Worm (Caenorhabditis elegans): Measurements from ENCODE around the gene ubxn-3.

The ubxn-3 gene

ce11 chrII:216598-216997 lies 3.9 kb downstream of the ubxn-3 start, which contains the start of gene F48A11.4:
F48A11.4 (minus strand) TSS chrII:216621.
- no peak for TF ChIP-seq nhr-237 (tag; optimal IDR thresholded peaks at IDR 0.05)
- no peak for TF ChIP-seq ztf-11 (tag; optimal IDR thresholded peaks at IDR 0.05)
- TF ChIP-seq aly-2 (tag; optimal IDR thresholded peaks at IDR 0.05), result no peak
- peak; percentile 94 for TF ChIP-seq nhr-25 (tag; optimal IDR thresholded peaks at IDR 0.05)
- peak; percentile 89 for TF ChIP-seq tbx-2 (tag; optimal IDR thresholded peaks at IDR 0.05)
- TF ChIP-seq nhr-77 (tag; optimal IDR thresholded peaks at IDR 0.05), result peak; percentile 52
- no peak for TF ChIP-seq mml-1 (tag; optimal IDR thresholded peaks at IDR 0.05)
- TF ChIP-seq pqm-1 (tag; optimal IDR thresholded peaks at IDR 0.05), result peak; percentile 60
- TF ChIP-seq lin-15B (tag; optimal IDR thresholded peaks at IDR 0.05), result peak; percentile 98
- TF ChIP-seq skn-1 (tag; optimal IDR thresholded peaks at IDR 0.05), result peak; percentile 92
- peak; percentile 78 for TF ChIP-seq R02D3.7 (tag; optimal IDR thresholded peaks at IDR 0.05)
- peak; percentile 21 for TF ChIP-seq ZK546.5 (tag; optimal IDR thresholded peaks at IDR 0.05)
- TF ChIP-seq eor-1 (tag; optimal IDR thresholded peaks at IDR 0.05), result no peak
- peak; percentile 23 for TF ChIP-seq nhr-11 (tag; optimal IDR thresholded peaks at IDR 0.05)
- no peak for TF ChIP-seq mdl-1 (tag; optimal IDR thresholded peaks at IDR 0.05)
- TF ChIP-seq lsy-12 (tag; optimal IDR thresholded peaks at IDR 0.05), result peak; percentile 92
- TF ChIP-seq zag-1 (tag; optimal IDR thresholded peaks at IDR 0.05), result no peak
- TF ChIP-seq fkh-2 (tag; optimal IDR thresholded peaks at IDR 0.05), result no peak
- TF ChIP-seq elt-2 (tag; optimal IDR thresholded peaks at IDR 0.05), result peak; percentile 64
- TF ChIP-seq nhr-28 (tag; optimal IDR thresholded peaks at IDR 0.05), result no peak
- peak; percentile 53 for TF ChIP-seq egl-27 (tag; optimal IDR thresholded peaks at IDR 0.05)
- peak; percentile 91 for TF ChIP-seq egl-5 (tag; optimal IDR thresholded peaks at IDR 0.05)
- TF ChIP-seq snpc-4 (tag; optimal IDR thresholded peaks at IDR 0.05), result peak; percentile 74
- no peak for TF ChIP-seq daf-12 (tag; optimal IDR thresholded peaks at IDR 0.05)
- TF ChIP-seq ztf-4 (tag; optimal IDR thresholded peaks at IDR 0.05), result peak; percentile 63
- TF ChIP-seq nhr-43 (tag; optimal IDR thresholded peaks at IDR 0.05; ENCODE audit: poor library complexity, severe bottlenecking), result peak; percentile 93
- peak; percentile 95 for TF ChIP-seq nhr-23 (tag; optimal IDR thresholded peaks at IDR 0.05)
- TF ChIP-seq nhr-67 (tag; optimal IDR thresholded peaks at IDR 0.05), result no peak
- peak; percentile 86 for TF ChIP-seq lin-39 (tag; optimal IDR thresholded peaks at IDR 0.05)
- peak; percentile 80 for TF ChIP-seq ceh-28 (tag; optimal IDR thresholded peaks at IDR 0.05)
- peak; percentile 89 for TF ChIP-seq jun-1 (tag; optimal IDR thresholded peaks at IDR 0.05)
- TF ChIP-seq ama-1 (optimal IDR thresholded peaks at IDR 0.05), result peak; percentile 93
- no peak for TF ChIP-seq unc-62 (GFP tag; optimal IDR thresholded peaks at IDR 0.05)
- peak; percentile 98 for TF ChIP-seq pha-4 (tag; optimal IDR thresholded peaks at IDR 0.05)
- peak; percentile 47 for TF ChIP-seq elt-1 (tag; optimal IDR thresholded peaks at IDR 0.05)
- TF ChIP-seq ceh-9 (tag; optimal IDR thresholded peaks at IDR 0.05), result no peak
- no peak for TF ChIP-seq sea-2 (GFP tag; optimal IDR thresholded peaks at IDR 0.05)
- peak; percentile 94 for TF ChIP-seq nfya-1 (tag; optimal IDR thresholded peaks at IDR 0.05; ENCODE audit: insufficient read depth)
- peak; percentile 51 for TF ChIP-seq fkh-10 (GFP tag; optimal IDR thresholded peaks at IDR 0.05)
- TF ChIP-seq unc-39 (tag; optimal IDR thresholded peaks at IDR 0.05), result no peak
- no peak for TF ChIP-seq fos-1 (tag; optimal IDR thresholded peaks at IDR 0.05)
- peak; percentile 17 for TF ChIP-seq nhr-76 (tag; optimal IDR thresholded peaks at IDR 0.05)
- peak in 1 of 3 experiments; percentile 3 for TF ChIP-seq elt-3 (tag; optimal IDR thresholded peaks at IDR 0.05)
- peak; percentile 87 for TF ChIP-seq ceh-82 (tag; optimal IDR thresholded peaks at IDR 0.05)
- TF ChIP-seq nhr-12 (tag; optimal IDR thresholded peaks at IDR 0.05), result no peak
- TF ChIP-seq hmg-11 (tag; optimal IDR thresholded peaks at IDR 0.05), result peak; percentile 81

DNA sequence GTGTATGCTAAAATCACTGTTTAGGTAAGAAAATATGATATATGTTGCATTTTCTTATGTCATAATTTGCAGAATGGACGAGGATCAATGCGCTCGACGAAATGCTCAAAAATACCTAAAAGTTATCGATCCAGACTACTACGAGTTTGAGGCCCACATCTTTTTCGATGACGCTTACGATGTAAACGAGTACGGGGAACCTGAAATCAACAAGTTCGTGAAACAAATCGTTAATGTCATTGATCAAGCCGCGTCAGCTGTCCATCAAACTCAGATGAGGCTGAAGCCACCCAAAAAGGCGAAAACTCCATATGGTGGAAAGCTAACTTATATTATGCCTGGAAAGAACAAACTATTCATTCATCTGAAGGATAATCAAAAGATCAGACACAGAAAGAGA lies 12.4 kb downstream of the ubxn-3 start:
- TF ChIP-seq nhr-76 (tag; optimal IDR thresholded peaks at IDR 0.05) (no peak), lin-15B (tag; optimal IDR thresholded peaks at IDR 0.05) (no peak), ztf-11 (tag; optimal IDR thresholded peaks at IDR 0.05) (no peak), eor-1 (tag; optimal IDR thresholded peaks at IDR 0.05) (no peak), fkh-10 (GFP tag; optimal IDR thresholded peaks at IDR 0.05) (no peak), egl-27 (tag; optimal IDR thresholded peaks at IDR 0.05) (no peak), pqm-1 (tag; optimal IDR thresholded peaks at IDR 0.05) (no peak), nhr-28 (tag; optimal IDR thresholded peaks at IDR 0.05) (no peak), nfya-1 (tag; optimal IDR thresholded peaks at IDR 0.05; ENCODE audit: insufficient read depth) (no peak), ZK546.5 (tag; optimal IDR thresholded peaks at IDR 0.05) (no peak), pha-4 (tag; optimal IDR thresholded peaks at IDR 0.05) (no peak), ama-1 (optimal IDR thresholded peaks at IDR 0.05) (no peak), ceh-9 (tag; optimal IDR thresholded peaks at IDR 0.05) (no peak), nhr-237 (tag; optimal IDR thresholded peaks at IDR 0.05) (no peak), fos-1 (tag; optimal IDR thresholded peaks at IDR 0.05) (no peak), nhr-43 (tag; optimal IDR thresholded peaks at IDR 0.05; ENCODE audit: poor library complexity, severe bottlenecking) (no peak)

Measured in whole organism, L3 larva.